Fruit fly (Drosophila melanogaster) whole organism, embryonic: ENCODE measurements around the gene Pp1-87B.
A peak's percentile ranks its signal among the peaks of the same experiment; 100 is the strongest.

Experiments
- Ada2b ChIP-seq: fragments of 200-800 bp; sonication (Bioruptor generic); IDR thresholded peaks from 2 replicates; pipeline ENCODE4 v1.3.6; 2022; ENCODE audit warnings: missing biosample characterization, missing genetic modification characterization
- Atf6 ChIP-seq: fragments of 200-800 bp; sonication (Bioruptor generic); IDR thresholded peaks from 2 replicates; pipeline ENCODE4 v1.3.6; 2022; ENCODE audit warnings: missing biosample characterization, missing genetic modification characterization
- CG10267 ChIP-seq: fragments of 200-800 bp; sonication (Bioruptor generic); optimal IDR thresholded peaks from 2 replicates; lab custom pipeline; 2018; ENCODE audit warnings: missing biosample characterization, mild to moderate bottlenecking, missing genetic modification characterization, moderate library complexity
- CG10654 ChIP-seq: fragments of 200-800 bp; sonication (Bioruptor generic); optimal IDR thresholded peaks from 2 replicates; lab custom pipeline; 2016; ENCODE audit warnings: missing biosample characterization, missing genetic modification characterization
- CG11695 ChIP-seq: fragments of 200-800 bp; sonication (Bioruptor generic); IDR thresholded peaks from 3 replicates; pipeline ENCODE4 v1.3.6; 2022; ENCODE audit warnings: missing biosample characterization, missing genetic modification characterization
- CG13424 ChIP-seq: fragments of 200-800 bp; sonication (Bioruptor generic); optimal IDR thresholded peaks from 2 replicates; lab custom pipeline; 2019; ENCODE audit warnings: missing biosample characterization, mild to moderate bottlenecking, missing genetic modification characterization, moderate library complexity
- CG14667 ChIP-seq: fragments of 200-800 bp; sonication (Bioruptor generic); IDR thresholded peaks from 2 replicates; pipeline ENCODE4 v1.3.6; 2022; ENCODE audit warnings: missing biosample characterization, missing genetic modification characterization
- CG14860 ChIP-seq: fragments of 200-800 bp; sonication (Bioruptor generic); IDR thresholded peaks from 3 replicates; pipeline ENCODE4 v1.3.6; 2022; ENCODE audit warnings: missing biosample characterization, missing genetic modification characterization; ENCODE audit not compliant: partially characterized antibody
- CG15011 ChIP-seq: fragments of 200-800 bp; sonication (Bioruptor generic); optimal IDR thresholded peaks from 3 replicates; lab custom pipeline; 2018; ENCODE audit warnings: missing biosample characterization, mild to moderate bottlenecking, missing genetic modification characterization
- CG15269 ChIP-seq: fragments of 200-800 bp; sonication (Bioruptor generic); optimal IDR thresholded peaks from 2 replicates; lab custom pipeline; 2018; ENCODE audit warnings: missing biosample characterization, mild to moderate bottlenecking, missing genetic modification characterization, moderate library complexity
- CG16779 ChIP-seq: fragments of 200-800 bp; sonication (Bioruptor generic); IDR thresholded peaks from 2 replicates; pipeline ENCODE4 v1.3.6; 2022; ENCODE audit warnings: missing biosample characterization, missing genetic modification characterization
- CG16815 ChIP-seq: fragments of 200-800 bp; sonication (Bioruptor generic); optimal IDR thresholded peaks from 3 replicates; lab custom pipeline; 2017; ENCODE audit warnings: missing biosample characterization, mild to moderate bottlenecking, missing genetic modification characterization
- CG17328 ChIP-seq: fragments of 200-800 bp; sonication (Bioruptor generic); IDR thresholded peaks from 2 replicates; pipeline ENCODE4 v1.3.6; 2022; ENCODE audit warnings: missing biosample characterization, missing genetic modification characterization
- CG17612 ChIP-seq: fragments of 200-800 bp; sonication (Bioruptor generic); IDR thresholded peaks from 2 replicates; pipeline ENCODE4 v1.3.6; 2022; ENCODE audit warnings: missing biosample characterization, missing genetic modification characterization
- CG18476 ChIP-seq: fragments of 200-800 bp; sonication (Bioruptor generic); optimal IDR thresholded peaks from 2 replicates; lab custom pipeline; 2016; ENCODE audit warnings: missing biosample characterization, mild to moderate bottlenecking, missing genetic modification characterization
- CG2129 ChIP-seq: fragments of 200-800 bp; sonication (Bioruptor generic); IDR thresholded peaks from 2 replicates; pipeline ENCODE4 v1.3.6; 2022; ENCODE audit warnings: missing biosample characterization, missing genetic modification characterization; ENCODE audit not compliant: partially characterized antibody
- CG2875 ChIP-seq: fragments of 200-800 bp; sonication (Bioruptor generic); optimal IDR thresholded peaks from 2 replicates; lab custom pipeline; 2017; ENCODE audit warnings: missing biosample characterization, mild to moderate bottlenecking, missing genetic modification characterization, missing genetic modification reagents
- CG31441 ChIP-seq: fragments of 200-800 bp; sonication (Bioruptor generic); IDR thresholded peaks from 2 replicates; pipeline ENCODE4 v1.3.6; 2022; ENCODE audit warnings: missing biosample characterization, missing genetic modification characterization
- CG4730 ChIP-seq: fragments of 200-800 bp; sonication (Bioruptor generic); IDR thresholded peaks from 2 replicates; pipeline ENCODE4 v1.3.6; 2022; ENCODE audit warnings: missing biosample characterization, missing genetic modification characterization
- CG6175 ChIP-seq: fragments of 200-800 bp; sonication (Bioruptor generic); IDR thresholded peaks from 3 replicates; pipeline ENCODE4 v1.3.6; 2022; ENCODE audit warnings: missing biosample characterization, missing genetic modification characterization
- CG6791 ChIP-seq: fragments of 200-800 bp; sonication (Bioruptor generic); IDR thresholded peaks from 3 replicates; pipeline ENCODE4 v1.3.6; 2022; ENCODE audit warnings: missing biosample characterization, missing genetic modification characterization; ENCODE audit not compliant: partially characterized antibody
- CG9817 ChIP-seq: fragments of 200-800 bp; sonication (Bioruptor generic); optimal IDR thresholded peaks from 2 replicates; lab custom pipeline; 2018; ENCODE audit warnings: missing biosample characterization, mild to moderate bottlenecking, missing genetic modification characterization, moderate library complexity
- Dll ChIP-seq: fragments of 200-800 bp; sonication (Bioruptor generic); IDR thresholded peaks from 4 replicates; pipeline ENCODE4 v1.3.6; 2022; ENCODE audit warnings: missing biosample characterization, missing genetic modification characterization; ENCODE audit not compliant: partially characterized antibody
- E2f1 ChIP-seq: fragments of 200-800 bp; sonication (Bioruptor generic); IDR thresholded peaks from 2 replicates; pipeline ENCODE4 v1.3.6; 2022; ENCODE audit warnings: missing biosample characterization, missing genetic modification characterization
- Eip74EF ChIP-seq, 2 experiments: fragments of 200-800 bp in 1 of 2; fragments of >200 bp in 1 of 2; sonication (Bioruptor generic) in 1 of 2; optimal IDR thresholded peaks; 2 replicates each; lab custom pipeline; 2017 to 2019; ENCODE audit warnings: missing biosample characterization in 2 of 2, missing genetic modification characterization in 2 of 2, mild to moderate bottlenecking in 1 of 2, moderate library complexity in 1 of 2
- Hmx ChIP-seq: fragments of 200-800 bp; sonication (Bioruptor generic); optimal IDR thresholded peaks from 2 replicates; lab custom pipeline; 2016; ENCODE audit warnings: missing biosample characterization, missing genetic modification characterization
- Hr51 ChIP-seq, 2 experiments: fragments of 200-800 bp; sonication (Bioruptor generic); optimal IDR thresholded peaks; 2 replicates in 1 of 2; 3 replicates in 1 of 2; lab custom pipeline; 2016 to 2018; ENCODE audit warnings: missing biosample characterization in 2 of 2, missing genetic modification characterization in 2 of 2, mild to moderate bottlenecking in 1 of 2, moderate library complexity in 1 of 2
- Kr ChIP-seq: fragments of 200-800 bp; sonication (Bioruptor generic); optimal IDR thresholded peaks from 2 replicates; lab custom pipeline; 2017; ENCODE audit warnings: missing biosample characterization, mild to moderate bottlenecking, missing genetic modification characterization
- Poxn ChIP-seq: fragments of 200-800 bp; sonication (Bioruptor generic); IDR thresholded peaks from 2 replicates; pipeline ENCODE4 v1.3.6; 2022; ENCODE audit warnings: missing biosample characterization, missing genetic modification characterization
- Sin3A ChIP-seq: fragments of >200 bp; optimal IDR thresholded peaks from 2 replicates; lab custom pipeline; 2018
- Stat92E ChIP-seq, 3 experiments: fragments of >200 bp in 2 of 3; fragments of 200-800 bp in 1 of 3; sonication (Bioruptor generic) in 1 of 3; optimal IDR thresholded peaks; 2 replicates each; lab custom pipeline; 2017 to 2019; ENCODE audit warnings: missing biosample characterization in 3 of 3, missing genetic modification characterization in 3 of 3, mild to moderate bottlenecking in 1 of 3, moderate library complexity in 1 of 3
- ap ChIP-seq: fragments of 200-800 bp; sonication (Bioruptor generic); IDR thresholded peaks from 2 replicates; pipeline ENCODE4 v1.3.6; 2022; ENCODE audit warnings: missing biosample characterization, missing genetic modification characterization
- cg ChIP-seq: fragments of 200-800 bp; sonication (Bioruptor generic); optimal IDR thresholded peaks from 3 replicates; lab custom pipeline; 2019; ENCODE audit warnings: missing biosample characterization, mild to moderate bottlenecking, missing genetic modification characterization, moderate library complexity
- disco-r ChIP-seq: fragments of 200-800 bp; sonication (Bioruptor generic); optimal IDR thresholded peaks from 2 replicates; lab custom pipeline; 2016; ENCODE audit warnings: missing biosample characterization, missing genetic modification characterization
- en ChIP-seq: fragments of 200-800 bp; sonication (Bioruptor generic); optimal IDR thresholded peaks from 2 replicates; lab custom pipeline; 2016; ENCODE audit warnings: missing biosample characterization, missing genetic modification characterization
- fu2 ChIP-seq: fragments of 200-800 bp; sonication (Bioruptor generic); optimal IDR thresholded peaks from 2 replicates; lab custom pipeline; 2016; ENCODE audit warnings: missing biosample characterization, missing genetic modification characterization
- gcm2 ChIP-seq: fragments of 200-800 bp; sonication (Bioruptor generic); optimal IDR thresholded peaks from 2 replicates; lab custom pipeline; 2016; ENCODE audit warnings: missing biosample characterization, missing genetic modification characterization
- gro ChIP-seq: fragments of 200-800 bp; sonication (Bioruptor generic); optimal IDR thresholded peaks from 2 replicates; lab custom pipeline; 2016; ENCODE audit warnings: missing biosample characterization, missing genetic modification characterization
- h ChIP-seq: fragments of >200 bp; optimal IDR thresholded peaks from 2 replicates; lab custom pipeline; 2017
- hth ChIP-seq: fragments of >200 bp; optimal IDR thresholded peaks from 2 replicates; lab custom pipeline; 2017; ENCODE audit warnings: inconsistent platforms
- kah ChIP-seq: fragments of 200-800 bp; sonication (Bioruptor generic); optimal IDR thresholded peaks from 2 replicates; lab custom pipeline; 2018; ENCODE audit warnings: missing biosample characterization, mild to moderate bottlenecking, missing genetic modification characterization
- kay ChIP-seq: fragments of 200-800 bp; sonication (Bioruptor generic); optimal IDR thresholded peaks from 2 replicates; lab custom pipeline; 2016; ENCODE audit warnings: missing biosample characterization, missing genetic modification characterization
- lilli ChIP-seq: fragments of 200-800 bp; sonication (Bioruptor generic); optimal IDR thresholded peaks from 3 replicates; lab custom pipeline; 2016; ENCODE audit warnings: missing biosample characterization, missing genetic modification characterization
- lmd ChIP-seq: fragments of 200-800 bp; sonication (Bioruptor generic); IDR thresholded peaks from 2 replicates; pipeline ENCODE4 v1.3.6; 2022; ENCODE audit warnings: missing biosample characterization, missing genetic modification characterization
- maf-S ChIP-seq: fragments of 200-800 bp; sonication (Bioruptor generic); optimal IDR thresholded peaks from 2 replicates; lab custom pipeline; 2016; ENCODE audit warnings: missing biosample characterization, missing genetic modification characterization
- nom ChIP-seq: fragments of 200-800 bp; sonication (Bioruptor generic); optimal IDR thresholded peaks from 2 replicates; lab custom pipeline; 2017; ENCODE audit warnings: missing biosample characterization, missing genetic modification characterization, mild to moderate bottlenecking, moderate library complexity, missing genetic modification reagents
- org-1 ChIP-seq: fragments of 200-800 bp; sonication (Bioruptor generic); optimal IDR thresholded peaks from 2 replicates; lab custom pipeline; 2017; ENCODE audit warnings: missing biosample characterization, missing genetic modification characterization
- ranshi ChIP-seq: fragments of 200-800 bp; sonication (Bioruptor generic); IDR thresholded peaks from 2 replicates; pipeline ENCODE4 v1.3.6; 2022; ENCODE audit warnings: missing biosample characterization, missing genetic modification characterization
- shn ChIP-seq: fragments of 200-800 bp; sonication (Bioruptor generic); optimal IDR thresholded peaks from 3 replicates; lab custom pipeline; 2016; ENCODE audit warnings: missing biosample characterization, missing genetic modification characterization
- tio ChIP-seq: fragments of 200-800 bp; sonication (Bioruptor generic); optimal IDR thresholded peaks from 2 replicates; lab custom pipeline; 2017; ENCODE audit warnings: missing biosample characterization, missing genetic modification characterization, inconsistent platforms
- trh ChIP-seq: fragments of 200-800 bp; sonication (Bioruptor generic); optimal IDR thresholded peaks from 2 replicates; lab custom pipeline; 2016; ENCODE audit warnings: missing biosample characterization, missing genetic modification characterization
- zf30C ChIP-seq: fragments of 200-800 bp; sonication (Bioruptor generic); optimal IDR thresholded peaks from 3 replicates; lab custom pipeline; 2018; ENCODE audit warnings: missing biosample characterization, mild to moderate bottlenecking, missing genetic modification characterization

The Pp1-87B gene

DNA sequence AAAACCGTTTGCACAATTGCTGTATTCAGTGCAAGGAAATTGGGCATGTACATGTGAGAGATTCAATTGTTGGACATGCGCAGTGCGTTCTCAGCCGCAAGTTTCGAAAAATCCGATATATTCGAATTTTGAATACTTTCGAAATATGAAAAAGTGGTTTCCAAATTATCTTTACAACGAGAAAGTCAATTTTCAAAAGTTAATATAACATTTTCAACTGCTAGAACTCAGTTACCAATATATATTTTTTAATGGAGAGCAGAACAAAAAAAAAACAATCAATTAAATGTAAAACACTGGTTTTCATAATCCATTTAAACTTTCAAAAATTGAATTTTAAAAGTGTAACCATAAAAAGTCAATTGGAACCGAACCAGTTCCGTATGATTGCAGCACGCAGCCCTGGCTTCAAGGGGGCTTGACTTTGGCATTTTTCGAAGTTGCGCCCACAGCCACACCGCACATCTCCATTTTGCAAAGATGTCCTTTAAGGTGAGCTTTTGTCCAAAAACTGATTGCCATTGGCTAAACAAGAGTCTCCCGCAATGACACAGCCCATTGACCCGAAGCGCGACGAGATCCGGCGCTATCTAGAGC lies 3.2 kb downstream of the Pp1-87B start, which contains the start of the genes Scgbeta and CG17202 (continued):
- TF ChIP-seq Sin3A (lab: Kevin White, UChicago) (peak; percentile 59), CG16815 (no peak), Eip74EF (GFP tag; optimal IDR thresholded peaks at IDR 0.05; lab: Kevin White, UChicago) (no peak), CG14860 (GFP tag; lab: Robert Waterston, UW) (no peak), trh (GFP tag; lab: Kevin White, UChicago) (no peak), Poxn (no peak), zf30C (no peak), hth (no peak), kay (no peak), lilli (GFP tag; lab: Kevin White, UChicago) (peak; percentile 49), ap (GFP tag; lab: Robert Waterston, UW) (no peak), CG6175 (GFP tag; lab: Robert Waterston, UW) (no peak), CG10267 (tag; lab: Kevin White, UChicago) (no peak), CG2875 (GFP tag; lab: Kevin White, UChicago) (no peak), Ada2b (GFP tag; lab: Robert Waterston, UW) (0 out of 2 replicates have a peak, but pooled peaks have one; percentile 5), org-1 (no peak), CG15269 (tag; lab: Kevin White, UChicago) (no peak), CG17612 (GFP tag; lab: Robert Waterston, UW) (no peak), CG13424 (tag; lab: Kevin White, UChicago) (peak; percentile 41), fu2 (peak; percentile 38), CG31441 (GFP tag; lab: Robert Waterston, UW) (no peak), CG14667 (no peak), disco-r (GFP tag; lab: Kevin White, UChicago) (no peak), CG6791 (GFP tag; lab: Robert Waterston, UW) (no peak), CG10654 (GFP tag; lab: Kevin White, UChicago) (no peak), Atf6 (no peak), Kr (GFP tag; lab: Kevin White, UChicago) (no peak), shn (GFP tag; lab: Kevin White, UChicago) (no peak), CG2129 (GFP tag; lab: Robert Waterston, UW) (no peak), CG16779 (GFP tag; lab: Robert Waterston, UW) (no peak), CG9817 (tag; lab: Kevin White, UChicago) (no peak), cg (GFP tag; lab: Kevin White, UChicago) (no peak), CG11695 (GFP tag; lab: Robert Waterston, UW) (no peak), maf-S (GFP tag; lab: Kevin White, UChicago) (no peak), CG17328 (GFP tag; lab: Robert Waterston, UW) (no peak), Stat92E (GFP tag; optimal IDR thresholded peaks at IDR 0.05; lab: Kevin White, UChicago) (no peak), E2f1 (GFP tag; lab: Robert Waterston, UW) (no peak), CG4730 (GFP tag; lab: Robert Waterston, UW) (no peak), h (no peak), tio (GFP tag; lab: Kevin White, UChicago) (no peak), kah (GFP tag; lab: Kevin White, UChicago) (no peak), ranshi (GFP tag; lab: Robert Waterston, UW) (no peak), CG15011 (GFP tag; lab: Kevin White, UChicago) (no peak), en (GFP tag; lab: Kevin White, UChicago) (no peak), CG18476 (GFP tag; lab: Kevin White, UChicago) (no peak), gro (GFP tag; lab: Kevin White, UChicago) (peak; percentile 42), nom (GFP tag; lab: Kevin White, UChicago) (no peak), gcm2 (GFP tag; lab: Kevin White, UChicago) (no peak), Dll (GFP tag; lab: Robert Waterston, UW) (no peak), Hmx (GFP tag; lab: Kevin White, UChicago) (no peak), lmd (no peak), Hr51 (GFP tag; optimal IDR thresholded peaks at IDR 0.05; lab: Kevin White, UChicago) (no peak)
